Fruit fly (Drosophila melanogaster): Measurements from ENCODE around the gene Dhc1.

Gene Dhc1

DNA sequence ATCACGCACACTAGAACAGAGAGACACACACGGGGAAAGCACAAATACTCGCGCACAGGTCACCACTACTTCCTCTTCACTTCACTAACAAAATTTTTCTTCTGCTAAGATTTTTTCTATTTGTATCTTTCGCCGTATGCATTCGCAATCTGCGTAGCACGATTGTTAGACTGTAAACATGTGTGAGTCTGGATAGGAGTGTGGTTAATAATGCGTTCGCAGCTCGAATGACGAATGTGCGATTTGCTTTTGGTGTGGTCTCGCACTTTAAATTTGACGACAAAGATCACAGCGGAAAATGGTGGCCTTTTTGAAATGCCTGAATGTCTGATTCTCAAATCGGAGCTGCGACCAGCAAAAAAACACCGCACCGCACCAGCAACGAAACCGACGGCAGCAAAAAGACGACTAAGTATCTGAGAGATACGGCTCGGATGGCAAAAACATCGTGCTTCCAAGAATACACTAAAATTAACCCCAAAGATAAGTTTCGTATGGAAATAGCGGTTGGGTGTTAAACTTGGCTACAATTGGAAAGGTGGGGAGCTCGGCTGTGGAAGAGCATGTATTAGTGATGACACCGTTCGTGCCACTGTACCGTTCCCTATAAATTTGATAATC, 30.7 kb upstream of the Dhc1 start, which contains the start of gene Unc-115a (continued):
- TF ChIP-seq CG2875 (GFP tag; optimal IDR thresholded peaks at IDR 0.05) (peak; percentile 27), Optix (GFP tag; IDR thresholded peaks at IDR 0.05) (no peak), abd-A (tag; optimal IDR thresholded peaks at IDR 0.05) (no peak), cato (GFP tag; optimal IDR thresholded peaks at IDR 0.05; ENCODE audit: borderline replicate concordance) (no peak), HLHmδ (GFP tag; optimal IDR thresholded peaks at IDR 0.05) (peak; percentile 46), ci (GFP tag; IDR thresholded peaks at IDR 0.05) (no peak), jumu (GFP tag; optimal IDR thresholded peaks at IDR 0.05) (no peak), CG1832 (GFP tag; optimal IDR thresholded peaks at IDR 0.05) (no peak), az2 (GFP tag; optimal IDR thresholded peaks at IDR 0.05) (no peak), Abd-B (GFP tag; optimal IDR thresholded peaks at IDR 0.05) (no peak), pnt (GFP tag; optimal IDR thresholded peaks at IDR 0.05) (no peak), aop (GFP tag; IDR thresholded peaks at IDR 0.05) (no peak), sd (tag; optimal IDR thresholded peaks at IDR 0.05) (peak; percentile 49), CG34422 (GFP tag; IDR thresholded peaks at IDR 0.05) (no peak), unpg (GFP tag; optimal IDR thresholded peaks at IDR 0.05) (no peak), sug (tag; optimal IDR thresholded peaks at IDR 0.05) (peak; percentile 41), ind (GFP tag; optimal IDR thresholded peaks at IDR 0.05) (no peak), pan (optimal IDR thresholded peaks at IDR 0.05) (no peak), pan (GFP tag; optimal IDR thresholded peaks at IDR 0.05 in 1 of 2, IDR thresholded peaks at IDR 0.05 in 1 of 2) (no peak), nmo (GFP tag; optimal IDR thresholded peaks at IDR 0.05) (peak; percentile 63), kay (GFP tag; optimal IDR thresholded peaks at IDR 0.05) (peak; percentile 38), CG6254 (GFP tag; optimal IDR thresholded peaks at IDR 0.05) (no peak), tx (GFP tag; optimal IDR thresholded peaks at IDR 0.05) (peak; percentile 12), CG12744 (GFP tag; optimal IDR thresholded peaks at IDR 0.05) (peak; percentile 58), Oli (tag; optimal IDR thresholded peaks at IDR 0.05) (no peak), tgo (GFP tag; IDR thresholded peaks at IDR 0.05) (no peak), vvl (GFP tag; IDR thresholded peaks at IDR 0.05) (no peak), NC2β (GFP tag; optimal IDR thresholded peaks at IDR 0.05) (peak; percentile 31), CG10147 (GFP tag; optimal IDR thresholded peaks at IDR 0.05) (peak; percentile 60), sens (GFP tag) (peak; percentile 93), eyg (GFP tag; optimal IDR thresholded peaks at IDR 0.05) (peak; percentile 55), dmrt99B (tag; optimal IDR thresholded peaks at IDR 0.05) (no peak), bab2 (GFP tag; optimal IDR thresholded peaks at IDR 0.05) (peak; percentile 15), CG12236 (GFP tag; optimal IDR thresholded peaks at IDR 0.05) (peak; percentile 43), Mes4 (GFP tag; optimal IDR thresholded peaks at IDR 0.05) (peak; percentile 61), CTCF (GFP tag; optimal IDR thresholded peaks at IDR 0.05) (peak; percentile 79), CG10543 (GFP tag; optimal IDR thresholded peaks at IDR 0.05) (peak; percentile 32), CG2116 (GFP tag; optimal IDR thresholded peaks at IDR 0.05) (peak; percentile 74), CG7963 (GFP tag; IDR thresholded peaks at IDR 0.05; ENCODE audit: partially characterized antibody) (no peak), onecut (GFP tag; IDR thresholded peaks at IDR 0.05) (peak; percentile 35; the same call in 1 of the 2 replicates), CG17359 (tag; optimal IDR thresholded peaks at IDR 0.05) (peak; percentile 57), CG16813 (GFP tag; IDR thresholded peaks at IDR 0.05; ENCODE audit: partially characterized antibody) (no peak), Med (GFP tag) (peak; percentile 93), CG4328 (GFP tag; optimal IDR thresholded peaks at IDR 0.05) (no peak), Bteb2 (GFP tag; optimal IDR thresholded peaks at IDR 0.05) (peak; percentile 48), tna (GFP tag; IDR thresholded peaks at IDR 0.05; ENCODE audit: partially characterized antibody) (no peak), CG3163 (GFP tag; optimal IDR thresholded peaks at IDR 0.05) (peak; percentile 58), Fer2 (tag; optimal IDR thresholded peaks at IDR 0.05) (no peak), CG2202 (tag; optimal IDR thresholded peaks at IDR 0.05) (peak; percentile 3), CG10462 (GFP tag; optimal IDR thresholded peaks at IDR 0.05) (peak; percentile 46), CG17829 (tag; optimal IDR thresholded peaks at IDR 0.05) (peak; percentile 78)
